Worm (Caenorhabditis elegans): Measurements from ENCODE around the gene nft-1.

nft-1 gene

DNA sequence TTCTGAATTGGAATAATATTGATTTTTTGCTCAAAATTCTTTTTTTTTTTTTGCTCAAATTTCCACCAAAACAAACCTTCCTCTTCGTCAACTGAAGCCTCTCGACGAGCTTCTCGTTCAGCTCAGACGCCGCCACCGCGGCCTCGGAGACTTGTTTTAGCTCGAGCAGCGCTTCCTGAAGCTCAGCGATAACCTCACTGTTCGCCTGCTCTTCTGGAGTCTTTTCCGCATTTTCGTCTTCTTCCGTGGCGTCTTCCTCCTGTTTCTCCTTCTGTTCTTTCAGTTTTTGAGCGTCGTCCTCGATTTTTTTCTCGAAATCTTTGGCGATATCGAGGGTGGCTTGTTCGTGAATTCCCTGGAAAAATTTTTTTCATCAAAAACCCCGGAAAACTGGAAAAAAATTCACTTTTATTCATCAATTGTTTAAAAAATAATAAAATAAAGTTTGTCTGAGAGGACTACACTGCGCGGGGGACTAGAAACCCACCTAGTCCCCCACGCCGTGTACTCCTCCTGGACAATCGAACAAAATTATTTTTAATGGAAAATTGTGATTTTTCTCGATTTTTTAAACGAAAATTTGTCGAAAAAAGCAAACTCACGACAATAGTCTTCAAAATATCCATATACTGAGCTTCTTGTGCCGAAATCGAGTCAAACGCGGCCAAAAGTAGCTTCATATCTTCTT is 22.5 kb downstream of the nft-1 start (continued):
- no peak for TF ChIP-seq lsy-27 (tag; optimal IDR thresholded peaks at IDR 0.05; ENCODE audit: borderline replicate concordance, insufficient read depth)
- TF ChIP-seq ets-4 (GFP tag; optimal IDR thresholded peaks at IDR 0.05): no peak
- TF ChIP-seq hlh-26 (GFP tag; conservative IDR thresholded peaks at IDR 0.05): no peak
- TF ChIP-seq egrh-3 (GFP tag; IDR thresholded peaks at IDR 0.05): 0 out of 2 replicates have a peak, but pooled peaks have one; percentile 17
- no peak for TF ChIP-seq sdz-38 (tag; optimal IDR thresholded peaks at IDR 0.05)
- no peak for TF ChIP-seq unc-62 (GFP tag; optimal IDR thresholded peaks at IDR 0.05)
- TF ChIP-seq Y53F4B.3 (GFP tag; IDR thresholded peaks at IDR 0.05): no peak
- TF ChIP-seq cebp-2 (GFP tag; IDR thresholded peaks at IDR 0.05): no peak
- TF ChIP-seq nfya-2 (GFP tag; IDR thresholded peaks at IDR 0.05): 0 out of 2 replicates have a peak, but pooled peaks have one; percentile 63
- TF ChIP-seq ZK185.1 (tag; optimal IDR thresholded peaks at IDR 0.05; ENCODE audit: poor library complexity, severe bottlenecking): no peak
- TF ChIP-seq ztf-3 (GFP tag; optimal IDR thresholded peaks at IDR 0.05): no peak
- TF ChIP-seq chd-7 (tag; optimal IDR thresholded peaks at IDR 0.05): peak; percentile 46
- 0 out of 2 replicates have a peak, but pooled peaks have one; percentile 34 for TF ChIP-seq attf-6 (GFP tag; IDR thresholded peaks at IDR 0.05)
- peak; percentile 80 for TF ChIP-seq B0336.3 (GFP tag; IDR thresholded peaks at IDR 0.05)
- TF ChIP-seq cebp-1 (GFP tag; IDR thresholded peaks at IDR 0.05): no peak
- peak; percentile 55 for TF ChIP-seq cebp-1 (tag; optimal IDR thresholded peaks at IDR 0.05)
- no peak for TF ChIP-seq snpc-1.1 (tag; optimal IDR thresholded peaks at IDR 0.05; ENCODE audit: insufficient read depth)
- no peak for TF ChIP-seq T07F8.4 (tag; optimal IDR thresholded peaks at IDR 0.05)
- TF ChIP-seq tbp1 (GFP tag; optimal IDR thresholded peaks at IDR 0.05): peak; percentile 39
- TF ChIP-seq F57A8.1 (GFP tag; optimal IDR thresholded peaks at IDR 0.05): no peak
- TF ChIP-seq F57C9.4 (tag; optimal IDR thresholded peaks at IDR 0.05): peak; percentile 59
- peak; percentile 77 for TF ChIP-seq K11D2.4 (GFP tag; IDR thresholded peaks at IDR 0.05)
- TF ChIP-seq F55B11.4 (tag; optimal IDR thresholded peaks at IDR 0.05; ENCODE audit: borderline replicate concordance, insufficient read depth): no peak
- TF ChIP-seq let-607 (tag; optimal IDR thresholded peaks at IDR 0.05): peak in 1 of 2 experiments; percentile 78
- peak; percentile 62; the same call in 1 of the 2 replicates for TF ChIP-seq D2030.7 (GFP tag; IDR thresholded peaks at IDR 0.05)
- TF ChIP-seq F39B2.1 (GFP tag; IDR thresholded peaks at IDR 0.05): no peak
- TF ChIP-seq nhr-80 (tag; optimal IDR thresholded peaks at IDR 0.05): no peak
- peak; percentile 7 for TF ChIP-seq ceh-79 (tag; optimal IDR thresholded peaks at IDR 0.05)
- TF ChIP-seq B0035.1 (tag; optimal IDR thresholded peaks at IDR 0.05): peak; percentile 59
- TF ChIP-seq bed-2 (GFP tag; IDR thresholded peaks at IDR 0.05): peak; percentile 35; the same call in 1 of the 2 replicates
- TF ChIP-seq nfyb-1 (GFP tag; IDR thresholded peaks at IDR 0.05): peak; percentile 71; the same call in 1 of the 2 replicates
- peak; percentile 37 for TF ChIP-seq madf-8 (GFP tag; conservative IDR thresholded peaks at IDR 0.05)
- 0 out of 2 replicates have a peak, but pooled peaks have one; percentile 69 for TF ChIP-seq madf-3 (GFP tag; IDR thresholded peaks at IDR 0.05)

DNA sequence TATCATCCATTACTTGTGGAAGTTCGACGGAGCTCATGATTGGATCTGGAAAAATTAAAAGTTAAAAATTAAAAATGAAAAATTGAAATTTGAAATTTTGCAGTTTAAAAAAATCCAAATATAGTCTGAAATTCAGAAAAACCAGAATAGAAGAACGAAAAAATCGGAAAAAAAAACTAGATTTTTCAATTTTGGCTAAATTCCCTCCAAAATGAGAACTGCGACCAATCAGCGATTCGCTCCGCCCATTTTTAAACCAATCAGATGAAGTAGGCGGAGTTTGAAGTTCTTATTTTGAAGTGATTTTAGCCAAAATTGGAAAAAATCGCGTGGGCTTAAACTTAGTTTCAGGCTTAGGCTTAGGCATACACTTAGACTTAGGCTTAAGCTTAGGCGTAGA is 23.3 kb downstream of the nft-1 start, which contains the start of gene Y56A3A.7:
Gene Y56A3A.7 (minus strand): TSS at position 47 of the 400 bp plus-strand sequence.
- no peak for TF ChIP-seq cebp-2 (GFP tag; IDR thresholded peaks at IDR 0.05)
- no peak for TF ChIP-seq Y67H2A.10 (GFP tag; conservative IDR thresholded peaks at IDR 0.05)
- TF ChIP-seq Y79H2A.3 (GFP tag; conservative IDR thresholded peaks at IDR 0.05): no peak
- TF ChIP-seq egrh-3 (GFP tag; IDR thresholded peaks at IDR 0.05): no peak
- no peak for TF ChIP-seq F57C9.4 (tag; optimal IDR thresholded peaks at IDR 0.05)
- no peak for TF ChIP-seq tbp1 (GFP tag; optimal IDR thresholded peaks at IDR 0.05)
- no peak for TF ChIP-seq F55B11.4 (tag; optimal IDR thresholded peaks at IDR 0.05; ENCODE audit: borderline replicate concordance, insufficient read depth)
- TF ChIP-seq F52B5.7 (tag; optimal IDR thresholded peaks at IDR 0.05): no peak
- no peak for TF ChIP-seq nfya-2 (GFP tag; IDR thresholded peaks at IDR 0.05)
- no peak for TF ChIP-seq F37B4.10 (GFP tag; IDR thresholded peaks at IDR 0.05)
- no peak for TF ChIP-seq T26A5.8 (tag; optimal IDR thresholded peaks at IDR 0.05)
- no peak for TF ChIP-seq xnd-1 (tag; optimal IDR thresholded peaks at IDR 0.05)
- TF ChIP-seq bed-2 (GFP tag; IDR thresholded peaks at IDR 0.05): no peak
- TF ChIP-seq hsf-1 (GFP tag; IDR thresholded peaks at IDR 0.05): no peak
- TF ChIP-seq lin-40 (tag; optimal IDR thresholded peaks at IDR 0.05): no peak
- no peak for TF ChIP-seq lsy-27 (tag; optimal IDR thresholded peaks at IDR 0.05; ENCODE audit: borderline replicate concordance, insufficient read depth)
- no peak for TF ChIP-seq B0261.1 (tag; optimal IDR thresholded peaks at IDR 0.05)
- TF ChIP-seq Y53G8AR.9 (GFP tag; conservative IDR thresholded peaks at IDR 0.05): no peak
- TF ChIP-seq T07F8.4 (tag; optimal IDR thresholded peaks at IDR 0.05): no peak
- TF ChIP-seq aptf-3 (GFP tag; IDR thresholded peaks at IDR 0.05): no peak
